Fruit fly (Drosophila melanogaster): Measurements from ENCODE around the gene CG32152.

The CG32152 gene

dm6 chr3L:16181330-16181830, 37.5 kb upstream of the CG32152 start (continued):
- TF ChIP-seq Stat92E (GFP tag; optimal IDR thresholded peaks at IDR 0.05) (no peak), ro (GFP tag; IDR thresholded peaks at IDR 0.05) (no peak), CG3407 (GFP tag; optimal IDR thresholded peaks at IDR 0.05) (no peak), Taf1 (GFP tag; IDR thresholded peaks at IDR 0.05) (no peak), Oaz (GFP tag; IDR thresholded peaks at IDR 0.05) (no peak), aop (GFP tag; IDR thresholded peaks at IDR 0.05) (no peak), CG5245 (GFP tag; optimal IDR thresholded peaks at IDR 0.05) (no peak), CG16863 (GFP tag; optimal IDR thresholded peaks at IDR 0.05) (no peak), CG12942 (GFP tag; optimal IDR thresholded peaks at IDR 0.05) (no peak), crol (GFP tag; IDR thresholded peaks at IDR 0.05) (no peak), CG15601 (tag; optimal IDR thresholded peaks at IDR 0.05) (no peak), pnt (GFP tag; optimal IDR thresholded peaks at IDR 0.05) (no peak), CG15073 (GFP tag; optimal IDR thresholded peaks at IDR 0.05) (no peak), CG12236 (GFP tag; optimal IDR thresholded peaks at IDR 0.05) (no peak), CG4617 (GFP tag; optimal IDR thresholded peaks at IDR 0.05; ENCODE audit: borderline replicate concordance) (no peak), salm (tag; optimal IDR thresholded peaks at IDR 0.05) (no peak), Side (GFP tag; optimal IDR thresholded peaks at IDR 0.05) (no peak), tll (GFP tag; optimal IDR thresholded peaks at IDR 0.05) (no peak), maf-S (GFP tag; optimal IDR thresholded peaks at IDR 0.05) (no peak), CG1832 (GFP tag; optimal IDR thresholded peaks at IDR 0.05) (no peak), Aef1 (GFP tag; IDR thresholded peaks at IDR 0.05) (no peak), CG32767 (GFP tag; IDR thresholded peaks at IDR 0.05) (no peak), CG9609 (GFP tag; optimal IDR thresholded peaks at IDR 0.05) (no peak), CG7839 (tag; optimal IDR thresholded peaks at IDR 0.05) (peak; percentile 66), HHEX (GFP tag; optimal IDR thresholded peaks at IDR 0.05) (no peak), CG10462 (GFP tag; optimal IDR thresholded peaks at IDR 0.05) (no peak), ranshi (GFP tag; IDR thresholded peaks at IDR 0.05) (peak; percentile 31; the same call in 1 of the 2 replicates), org-1 (GFP tag; optimal IDR thresholded peaks at IDR 0.05) (no peak), insv (GFP tag; optimal IDR thresholded peaks at IDR 0.05) (no peak), CG7271 (tag; optimal IDR thresholded peaks at IDR 0.05) (no peak), CG13624 (GFP tag; optimal IDR thresholded peaks at IDR 0.05) (no peak), kay (GFP tag; optimal IDR thresholded peaks at IDR 0.05) (no peak), usp (GFP tag; optimal IDR thresholded peaks at IDR 0.05) (no peak), pfk (GFP tag; optimal IDR thresholded peaks at IDR 0.05) (no peak), CG10366 (GFP tag; IDR thresholded peaks at IDR 0.05) (no peak), pho (GFP tag; optimal IDR thresholded peaks at IDR 0.05) (no peak), CG6765 (GFP tag; optimal IDR thresholded peaks at IDR 0.05) (no peak), CG15696 (tag; optimal IDR thresholded peaks at IDR 0.05) (no peak), corto (GFP tag; optimal IDR thresholded peaks at IDR 0.05) (peak; percentile 55), CG18599 (GFP tag; optimal IDR thresholded peaks at IDR 0.05) (no peak), CG12104 (GFP tag; optimal IDR thresholded peaks at IDR 0.05) (no peak), p53 (GFP tag; optimal IDR thresholded peaks at IDR 0.05) (no peak), ems (GFP tag; optimal IDR thresholded peaks at IDR 0.05) (no peak), Asciz (GFP tag; optimal IDR thresholded peaks at IDR 0.05) (no peak), chm (GFP tag; IDR thresholded peaks at IDR 0.05) (no peak), scrt (GFP tag; optimal IDR thresholded peaks at IDR 0.05) (no peak), lmd (GFP tag; IDR thresholded peaks at IDR 0.05) (no peak; the same call in 1 of the 2 replicates), lilli (GFP tag; optimal IDR thresholded peaks at IDR 0.05) (no peak), seq (GFP tag; IDR thresholded peaks at IDR 0.05) (no peak), CG18011 (GFP tag; optimal IDR thresholded peaks at IDR 0.05) (no peak), CG3995 (GFP tag; optimal IDR thresholded peaks at IDR 0.05) (no peak), Fer3 (tag; optimal IDR thresholded peaks at IDR 0.05) (no peak)
